Worm (Caenorhabditis elegans) whole organism, dauer: Measurements from ENCODE around the gene F52D10.4.

Experiments
- unc-62 ChIP-seq: sonication (generic microtip); optimal IDR thresholded peaks from 2 replicates; lab custom pipeline; 2017; ENCODE audit warnings: missing biosample characterization, missing genetic modification reagents, missing genetic modification characterization

Gene F52D10.4

DNA sequence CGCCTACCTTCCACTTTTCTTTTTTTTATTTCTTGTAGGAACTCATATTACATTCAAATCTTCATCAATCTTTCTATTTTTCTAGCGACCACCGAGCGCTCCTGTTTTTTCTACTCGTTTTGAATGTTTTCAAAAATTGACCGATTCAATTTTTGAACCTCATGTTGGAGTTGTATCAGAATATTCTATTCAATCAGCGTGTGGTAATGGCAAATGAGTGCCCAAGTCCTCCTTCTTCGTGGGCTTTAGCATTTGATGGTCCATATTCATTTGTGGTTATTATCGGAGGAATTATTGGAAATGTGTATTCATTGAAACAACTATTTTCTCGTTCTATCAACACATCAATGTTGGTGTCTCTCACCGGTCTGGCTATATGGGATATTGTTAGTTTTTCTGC is at the start of gene F52D10.4:
Gene F52D10.4 (plus strand): TSS at position 84 of the 400 bp plus-strand sequence.
- no peak for TF ChIP-seq unc-62 (GFP tag; lab: Kevin White, UChicago)

DNA sequence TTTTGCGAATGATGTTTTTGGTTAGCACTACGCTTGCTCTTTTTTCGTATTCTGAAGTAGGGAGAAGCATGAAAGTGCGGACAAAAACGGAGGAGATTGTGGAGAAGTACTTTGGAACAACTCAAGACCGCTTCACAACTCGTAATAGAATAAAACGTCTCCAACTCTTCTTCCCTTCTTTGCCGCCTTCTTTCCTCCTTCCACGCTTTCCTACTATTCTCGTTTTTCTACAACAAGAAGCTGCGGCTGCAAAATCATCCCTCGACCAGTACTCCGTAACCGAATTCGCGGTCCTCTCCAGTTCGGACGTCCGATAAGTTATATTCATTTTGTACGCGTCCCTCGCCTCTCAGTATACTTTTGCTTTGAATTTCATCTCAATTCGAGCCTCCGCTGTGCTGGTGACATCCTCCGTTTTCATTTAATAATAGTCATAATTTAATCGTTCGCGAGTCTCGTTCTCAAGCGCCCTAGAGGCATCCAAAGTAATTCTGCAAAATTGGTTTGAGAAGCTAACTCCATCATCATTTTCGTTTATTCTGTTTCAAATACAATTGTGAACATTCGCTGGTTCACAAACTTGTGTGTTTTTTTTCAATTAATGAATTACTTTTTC is 47.4 kb upstream of the F52D10.4 start:
- TF ChIP-seq unc-62 (GFP tag; lab: Kevin White, UChicago): no peak

ce11 chrX:11571714-11572113 is 45.6 kb upstream of the F52D10.4 start:
- no peak for TF ChIP-seq unc-62 (GFP tag; lab: Kevin White, UChicago)

DNA sequence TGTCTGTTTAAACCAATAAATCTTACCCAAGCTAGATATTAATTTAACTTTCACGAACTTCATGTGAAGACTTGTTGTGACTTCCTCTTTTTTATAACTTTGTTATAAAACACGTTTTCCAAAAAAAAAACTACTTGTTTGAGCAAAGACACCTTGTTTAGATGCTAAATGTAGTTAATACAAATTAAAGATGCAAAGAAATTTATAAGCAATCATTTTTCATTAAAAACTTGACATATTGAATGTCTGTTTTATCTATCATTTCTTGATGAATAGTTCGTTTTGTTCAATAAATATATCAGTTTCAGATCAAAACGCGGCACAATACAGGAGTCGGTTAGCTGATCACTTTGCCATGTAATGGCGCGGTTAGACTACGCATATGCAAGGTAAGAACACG is 45.1 kb upstream of the F52D10.4 start, which contains the start of gene frm-3:
Gene frm-3 (plus strand): TSS at position 301 of the 400 bp plus-strand sequence.
- no peak for TF ChIP-seq unc-62 (GFP tag; lab: Kevin White, UChicago)

- no peak for TF ChIP-seq unc-62 (GFP tag; lab: Kevin White, UChicago)
These were observed 43.1 kb upstream of the F52D10.4 start for ce11 chrX:11574167-11574566.

ce11 chrX:11576429-11577088 is 40.7 kb upstream of the F52D10.4 start:
- no peak for TF ChIP-seq unc-62 (GFP tag; lab: Kevin White, UChicago)

DNA sequence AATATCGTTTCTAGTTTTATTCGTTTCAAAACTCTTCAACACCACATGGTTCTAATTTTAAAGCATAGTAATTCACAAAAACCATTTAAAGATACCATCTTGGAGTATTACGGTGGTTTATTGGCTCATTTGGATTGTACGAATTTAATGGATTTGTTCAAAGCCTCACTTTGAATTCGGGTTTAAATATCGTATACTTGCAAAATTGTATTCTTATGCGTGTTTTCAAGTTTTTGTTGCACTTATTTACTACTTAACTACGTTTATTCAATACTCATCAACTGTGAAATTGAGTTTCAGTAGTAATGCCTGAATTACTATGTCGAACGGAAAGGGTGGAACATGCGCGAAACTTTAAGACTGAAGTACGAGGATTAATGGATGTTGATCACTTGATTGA is 31.9 kb upstream of the F52D10.4 start, which contains the start of gene abts-2:
Gene abts-2 (plus strand): TSS at position 301 of the 400 bp plus-strand sequence.
- no peak for TF ChIP-seq unc-62 (GFP tag; lab: Kevin White, UChicago)

DNA sequence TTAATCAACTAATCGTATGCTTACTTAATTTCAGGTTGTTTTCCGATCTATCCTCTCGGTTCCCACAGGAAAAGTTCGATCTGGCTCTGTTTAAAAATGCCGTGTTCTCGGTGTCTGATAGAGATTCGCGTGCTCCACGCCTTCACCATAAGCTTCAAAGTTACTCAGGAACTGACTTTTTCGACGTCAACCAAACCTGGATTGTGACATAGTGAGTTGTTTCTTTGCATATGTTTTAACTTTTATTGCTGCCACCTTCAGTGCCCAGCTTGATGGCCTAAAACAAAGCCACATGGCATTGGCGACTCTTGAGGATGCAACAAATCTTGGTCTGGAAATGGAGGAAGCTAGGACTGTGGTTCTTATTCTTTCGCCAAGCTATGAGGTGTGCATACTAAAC is 31.4 kb upstream of the F52D10.4 start:
- no peak for TF ChIP-seq unc-62 (GFP tag; lab: Kevin White, UChicago)

ce11 chrX:11590545-11590944 is 26.7 kb upstream of the F52D10.4 start:
- TF ChIP-seq unc-62 (GFP tag; lab: Kevin White, UChicago): no peak

- no peak for TF ChIP-seq unc-62 (GFP tag; lab: Kevin White, UChicago)
These were observed 25.6 kb upstream of the F52D10.4 start, which contains the start of gene F52D10.2 for ce11 chrX:11591620-11592019. TSS of gene F52D10.2 (minus strand) at chrX:11591720.

ce11 chrX:11592539-11592938 is 24.7 kb upstream of the F52D10.4 start:
- no peak for TF ChIP-seq unc-62 (GFP tag; lab: Kevin White, UChicago)

DNA sequence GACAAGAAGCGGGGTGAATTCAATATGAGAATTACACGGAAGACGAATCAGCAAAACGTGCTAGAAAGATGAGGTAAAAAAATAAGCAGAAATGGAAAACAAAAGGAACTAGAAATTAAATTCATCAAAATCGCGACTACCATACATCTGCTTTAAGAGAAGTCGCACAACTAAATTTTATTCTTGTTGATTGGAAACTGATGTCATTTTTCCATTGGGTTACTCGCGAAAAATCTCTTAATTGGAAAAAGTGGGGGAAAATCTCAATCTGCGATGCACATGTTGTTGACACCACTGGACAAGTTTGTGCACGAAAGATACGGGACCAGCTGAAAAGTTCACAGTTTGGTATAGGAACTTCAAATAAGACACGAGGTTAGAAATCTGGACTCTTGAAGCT is 20.4 kb upstream of the F52D10.4 start:
- no peak for TF ChIP-seq unc-62 (GFP tag; lab: Kevin White, UChicago)

ce11 chrX:11598839-11599238 is 18.4 kb upstream of the F52D10.4 start:
- TF ChIP-seq unc-62 (GFP tag; lab: Kevin White, UChicago): no peak

- TF ChIP-seq unc-62 (GFP tag; lab: Kevin White, UChicago): no peak
These were observed 16.7 kb upstream of the F52D10.4 start for ce11 chrX:11600488-11601106.

DNA sequence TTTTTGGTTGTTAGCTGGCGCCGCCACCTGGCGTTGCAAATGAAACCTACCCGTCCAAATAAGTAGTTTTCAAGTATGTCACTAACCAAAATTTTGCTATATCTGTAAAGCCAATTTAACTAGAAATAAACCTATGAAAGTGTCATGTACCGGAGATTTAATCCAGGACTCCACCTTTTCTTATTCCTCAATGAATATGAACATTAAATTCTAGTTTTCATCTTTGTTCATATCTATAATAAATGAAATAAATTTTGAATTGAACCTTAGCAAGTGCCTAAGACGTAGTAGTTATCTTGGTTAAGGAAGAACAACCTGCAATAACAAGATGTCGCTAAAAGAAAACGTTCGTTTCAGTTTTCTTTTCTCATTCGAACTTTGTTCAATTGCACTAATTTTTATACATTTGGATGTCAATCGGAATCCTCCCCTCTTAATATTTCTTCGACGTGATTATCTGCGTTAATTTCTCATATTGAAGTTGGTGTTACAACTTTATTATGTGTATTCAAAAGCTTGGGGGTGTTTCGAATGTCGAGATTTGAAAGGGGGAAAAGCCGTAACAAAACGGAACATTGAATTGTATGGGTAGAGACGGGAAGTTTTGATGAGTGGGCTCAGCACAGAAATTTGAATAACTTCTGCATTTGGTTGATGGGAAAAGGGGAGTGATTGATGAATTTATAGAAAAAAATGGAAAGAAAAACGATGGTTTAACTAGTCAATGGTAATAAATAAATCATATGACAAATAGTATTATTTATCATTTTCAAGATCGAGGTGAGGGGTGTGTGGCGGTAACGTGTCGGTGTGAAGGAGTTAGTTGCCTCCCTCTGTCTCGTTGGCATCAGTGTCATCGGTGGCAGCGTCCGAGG is 13.8 kb upstream of the F52D10.4 start:
- no peak for TF ChIP-seq unc-62 (GFP tag; lab: Kevin White, UChicago)
